Worm (Caenorhabditis elegans) whole organism, late embryonic: ENCODE results near the gene T25B6.5.

Experiments
- C08G9.2 ChIP-seq: sonication (generic microtip); optimal IDR thresholded peaks from 2 replicates; lab custom pipeline; 2016; ENCODE audit warnings: mild to moderate bottlenecking, missing genetic modification characterization, moderate library complexity, missing compliant biosample characterization
- ceh-19 ChIP-seq: fragments of 200-800 bp; sonication (Bioruptor generic); optimal IDR thresholded peaks from 2 replicates; lab custom pipeline; 2018; ENCODE audit warnings: mild to moderate bottlenecking, missing genetic modification characterization, missing compliant biosample characterization
- ceh-24 ChIP-seq: sonication (generic microtip); optimal IDR thresholded peaks from 2 replicates; lab custom pipeline; 2016; ENCODE audit warnings: mild to moderate bottlenecking, missing genetic modification characterization, missing compliant biosample characterization
- ceh-34 ChIP-seq: sonication (generic microtip); optimal IDR thresholded peaks from 2 replicates; lab custom pipeline; 2016; ENCODE audit warnings: mild to moderate bottlenecking, missing genetic modification characterization, missing compliant biosample characterization
- dve-1 ChIP-seq: sonication (generic microtip); optimal IDR thresholded peaks from 2 replicates; lab custom pipeline; 2017; ENCODE audit warnings: antibody characterized with exemption, mild to moderate bottlenecking, missing genetic modification characterization, missing compliant biosample characterization
- nfya-1 ChIP-seq: sonication (generic microtip); optimal IDR thresholded peaks from 2 replicates; lab custom pipeline; 2017; ENCODE audit warnings: missing genetic modification characterization, mild to moderate bottlenecking, missing compliant biosample characterization, antibody characterized with exemption, moderate library complexity
- pha-4 ChIP-seq: fragments of 150-350 bp; optimal IDR thresholded peaks from 2 replicates; lab custom pipeline; 2018; ENCODE audit warnings: missing biosample characterization, missing genetic modification reagents, missing genetic modification characterization
- sox-4 ChIP-seq: sonication (generic microtip); optimal IDR thresholded peaks from 2 replicates; lab custom pipeline; 2017; ENCODE audit warnings: mild to moderate bottlenecking, missing genetic modification characterization, inconsistent platforms, missing compliant biosample characterization
- syd-9 ChIP-seq: sonication (generic microtip); optimal IDR thresholded peaks from 2 replicates; lab custom pipeline; 2016; ENCODE audit warnings: mild to moderate bottlenecking, missing genetic modification characterization, moderate library complexity, missing compliant biosample characterization
- unc-55 ChIP-seq: sonication (generic microtip); optimal IDR thresholded peaks from 2 replicates; lab custom pipeline; 2017; ENCODE audit warnings: missing biosample characterization, missing genetic modification reagents, missing genetic modification characterization

- TF ChIP-seq ceh-19 (peak; percentile 20), syd-9 (tag; lab: Kevin White, UChicago) (no peak), C08G9.2 (tag; lab: Kevin White, UChicago) (peak; percentile 3), dve-1 (tag; lab: Kevin White, UChicago) (peak; percentile 22), nfya-1 (tag; lab: Kevin White, UChicago) (no peak), unc-55 (GFP tag; lab: Kevin White, UChicago) (no peak), ceh-24 (tag; lab: Kevin White, UChicago) (peak; percentile 29), ceh-34 (tag; lab: Kevin White, UChicago) (no peak), pha-4 (tag; lab: Kevin White, UChicago) (no peak), sox-4 (tag; lab: Kevin White, UChicago) (no peak)
Measured at ce11 chrX:8971461-8971860, 50.1 kb downstream of the T25B6.5 start.
